Worm (Caenorhabditis elegans) whole organism, mixed stage, embryonic: ENCODE data around the gene F23B12.4.

Experiments used
- bed-3 ChIP-seq: fragments of 200-800 bp; sonication (Bioruptor generic); optimal IDR thresholded peaks from 3 replicates; lab custom pipeline; 2018; ENCODE audit warnings: mild to moderate bottlenecking, missing genetic modification characterization, moderate library complexity, missing compliant biosample characterization
- ces-1 ChIP-seq: fragments of 150-350 bp; optimal IDR thresholded peaks from 2 replicates; lab custom pipeline; 2014; ENCODE audit warnings: missing biosample characterization, missing genetic modification reagents, missing genetic modification characterization
- flh-1 ChIP-seq: fragments of 200-800 bp; sonication (Bioruptor generic); optimal IDR thresholded peaks from 2 replicates; lab custom pipeline; 2018; ENCODE audit warnings: mild to moderate bottlenecking, missing genetic modification characterization, moderate library complexity, missing compliant biosample characterization
- hlh-1 ChIP-seq: fragments of 150-350 bp; optimal IDR thresholded peaks from 2 replicates; lab custom pipeline; 2014; ENCODE audit warnings: missing biosample characterization, missing genetic modification reagents, missing genetic modification characterization
- lsy-2 ChIP-seq: fragments of 150-350 bp; optimal IDR thresholded peaks from 2 replicates; lab custom pipeline; 2014; ENCODE audit warnings: missing biosample characterization, missing genetic modification characterization
- mep-1 ChIP-seq: fragments of 150-350 bp; optimal IDR thresholded peaks from 2 replicates; lab custom pipeline; 2017; ENCODE audit warnings: missing biosample characterization, missing genetic modification reagents, missing genetic modification characterization, inconsistent platforms
- nhr-28 ChIP-seq: fragments of 150-350 bp; optimal IDR thresholded peaks from 2 replicates; lab custom pipeline; 2014; ENCODE audit warnings: missing biosample characterization, missing genetic modification characterization
- nhr-76 ChIP-seq: sonication (generic microtip); optimal IDR thresholded peaks from 2 replicates; lab custom pipeline; 2017; ENCODE audit warnings: missing biosample characterization, missing genetic modification characterization
- snpc-4 ChIP-seq: fragments of 150-350 bp; optimal IDR thresholded peaks from 2 replicates; lab custom pipeline; 2014; ENCODE audit warnings: missing biosample characterization, missing genetic modification characterization
- unc-39 ChIP-seq: fragments of 150-350 bp; optimal IDR thresholded peaks from 2 replicates; lab custom pipeline; 2014; ENCODE audit warnings: missing biosample characterization, missing genetic modification characterization
- unc-62 ChIP-seq: fragments of 150-350 bp; optimal IDR thresholded peaks from 2 replicates; lab custom pipeline; 2014; ENCODE audit warnings: missing biosample characterization, missing genetic modification reagents, missing genetic modification characterization

DNA sequence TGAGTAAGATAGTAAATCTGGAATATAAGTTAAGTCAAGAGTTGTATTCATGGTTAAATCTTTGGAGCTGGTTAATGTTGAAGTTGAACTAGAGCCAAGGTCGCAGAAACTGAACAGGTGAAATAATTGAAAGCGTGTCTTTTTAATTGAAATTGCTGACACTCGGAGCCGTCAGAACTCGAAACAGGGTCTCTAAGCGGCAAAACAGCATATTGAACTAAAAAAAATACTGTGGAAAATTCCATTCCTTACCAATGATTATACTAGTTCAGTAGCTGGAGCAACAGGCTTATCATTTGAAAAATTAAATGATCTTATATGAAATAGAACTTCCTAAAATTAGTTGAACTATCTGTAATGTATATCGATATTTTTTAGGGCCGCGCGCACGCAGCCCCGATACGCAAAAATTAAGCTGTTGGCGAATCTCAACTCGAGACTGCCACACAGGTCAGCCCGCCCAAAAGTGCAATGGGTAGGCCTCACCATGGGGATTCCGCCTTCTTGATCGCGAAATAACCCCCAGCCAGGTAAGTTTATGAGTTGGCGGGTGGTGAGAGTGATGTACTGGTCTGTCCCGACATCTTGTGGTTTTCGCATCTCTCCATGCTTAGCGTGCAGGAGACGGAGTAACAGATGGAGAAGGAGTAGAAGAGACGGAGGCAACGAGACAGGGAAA is 27.4 kb downstream of the F23B12.4 start, which contains the start of gene srz-97:
- TF ChIP-seq unc-39: no peak
- TF ChIP-seq lsy-2 (tag; lab: Kevin White, UChicago): no peak
- no peak for TF ChIP-seq flh-1 (GFP tag; lab: Kevin White, UChicago)
- TF ChIP-seq unc-62 (GFP tag; lab: Kevin White, UChicago): no peak
- no peak for TF ChIP-seq nhr-28 (tag; lab: Kevin White, UChicago)
- TF ChIP-seq mep-1 (tag; lab: Kevin White, UChicago): no peak
- no peak for TF ChIP-seq snpc-4 (tag; lab: Kevin White, UChicago)
- no peak for TF ChIP-seq ces-1 (GFP tag; lab: Kevin White, UChicago)
- no peak for TF ChIP-seq bed-3 (GFP tag; lab: Kevin White, UChicago)
- no peak for TF ChIP-seq hlh-1
- no peak for TF ChIP-seq nhr-76 (tag; lab: Kevin White, UChicago)
